Fruit fly (Drosophila melanogaster) whole organism, prepupa: ENCODE results near the gene CG11726.

ENCODE experiments used
- Blimp-1 ChIP-seq: fragments of 200-800 bp; sonication (Bioruptor generic); optimal IDR thresholded peaks from 3 replicates; lab custom pipeline; 2017; ENCODE audit warnings: missing biosample characterization, missing genetic modification characterization, mild to moderate bottlenecking, moderate library complexity, missing genetic modification reagents
- CG10631 ChIP-seq: fragments of 200-800 bp; sonication (Bioruptor generic); optimal IDR thresholded peaks from 2 replicates; lab custom pipeline; 2016; ENCODE audit warnings: missing biosample characterization, missing genetic modification characterization
- CG10669 ChIP-seq: fragments of 200-800 bp; sonication (Bioruptor generic); optimal IDR thresholded peaks from 3 replicates; lab custom pipeline; 2018; ENCODE audit warnings: missing biosample characterization, mild to moderate bottlenecking, missing genetic modification characterization, moderate library complexity
- CG11294 ChIP-seq: fragments of 200-800 bp; sonication (Bioruptor generic); IDR thresholded peaks from 2 replicates; pipeline ENCODE4 v1.3.6; 2022; ENCODE audit warnings: missing biosample characterization, missing genetic modification characterization
- CG11762 ChIP-seq: fragments of 200-800 bp; sonication (Bioruptor generic); optimal IDR thresholded peaks from 3 replicates; lab custom pipeline; 2016; ENCODE audit warnings: missing biosample characterization, missing genetic modification characterization; ENCODE audit not compliant: insufficient read depth
- CG16779 ChIP-seq: fragments of 200-800 bp; sonication (Bioruptor generic); optimal IDR thresholded peaks from 3 replicates; lab custom pipeline; 2017; ENCODE audit warnings: missing biosample characterization, mild to moderate bottlenecking, missing genetic modification characterization
- CG31627 ChIP-seq: fragments of 200-800 bp; sonication (Bioruptor generic); optimal IDR thresholded peaks from 3 replicates; lab custom pipeline; 2016; ENCODE audit warnings: missing biosample characterization, missing genetic modification characterization
- CG32006 ChIP-seq: fragments of 200-800 bp; sonication (Bioruptor generic); optimal IDR thresholded peaks from 3 replicates; lab custom pipeline; 2017; ENCODE audit warnings: missing biosample characterization, mild to moderate bottlenecking, missing genetic modification characterization
- CG34406 ChIP-seq: fragments of 200-800 bp; sonication (Bioruptor generic); optimal IDR thresholded peaks from 3 replicates; lab custom pipeline; 2016; ENCODE audit warnings: missing biosample characterization, missing genetic modification characterization
- CG6163 ChIP-seq: fragments of 200-800 bp; sonication (Bioruptor generic); IDR thresholded peaks from 3 replicates; pipeline ENCODE4 v1.3.6; 2022; ENCODE audit warnings: missing biosample characterization, missing genetic modification characterization
- CG6792 ChIP-seq: fragments of 200-800 bp; sonication (Bioruptor generic); optimal IDR thresholded peaks from 3 replicates; lab custom pipeline; 2016; ENCODE audit warnings: missing biosample characterization, missing genetic modification characterization
- CG6808 ChIP-seq: fragments of 200-800 bp; sonication (Bioruptor generic); optimal IDR thresholded peaks from 3 replicates; lab custom pipeline; 2017; ENCODE audit warnings: missing biosample characterization, missing genetic modification characterization, mild to moderate bottlenecking, moderate library complexity, missing genetic modification reagents
- CG6854 ChIP-seq: fragments of 200-800 bp; sonication (Bioruptor generic); optimal IDR thresholded peaks from 2 replicates; lab custom pipeline; 2017; ENCODE audit warnings: missing biosample characterization, mild to moderate bottlenecking, missing genetic modification characterization
- CG7368 ChIP-seq: fragments of 200-800 bp; sonication (Bioruptor generic); optimal IDR thresholded peaks from 3 replicates; lab custom pipeline; 2016; ENCODE audit warnings: missing biosample characterization, missing genetic modification characterization
- CG8119 ChIP-seq: fragments of 200-800 bp; sonication (Bioruptor generic); IDR thresholded peaks from 3 replicates; pipeline ENCODE4 v1.3.6; 2022; ENCODE audit warnings: missing biosample characterization, missing genetic modification characterization
- CG8319 ChIP-seq: fragments of 200-800 bp; sonication (Bioruptor generic); optimal IDR thresholded peaks from 3 replicates; lab custom pipeline; 2016; ENCODE audit warnings: missing biosample characterization, missing genetic modification characterization
- CG8632 ChIP-seq: fragments of 200-800 bp; sonication (Bioruptor generic); optimal IDR thresholded peaks from 3 replicates; lab custom pipeline; 2016; ENCODE audit warnings: missing biosample characterization, missing genetic modification characterization
- CG9139 ChIP-seq: fragments of 200-800 bp; sonication (Bioruptor generic); optimal IDR thresholded peaks from 3 replicates; lab custom pipeline; 2017; ENCODE audit warnings: missing biosample characterization, mild to moderate bottlenecking, missing genetic modification characterization
- Eip75B ChIP-seq: fragments of 200-800 bp; sonication (Bioruptor generic); optimal IDR thresholded peaks from 3 replicates; lab custom pipeline; 2016; ENCODE audit warnings: missing biosample characterization, missing genetic modification characterization
- Eip78C ChIP-seq: fragments of 200-800 bp; sonication (Bioruptor generic); peaks from one replicate; lab custom pipeline; 2016; ENCODE audit warnings: missing biosample characterization, missing genetic modification characterization
- Eip93F ChIP-seq: fragments of 200-800 bp; sonication (Bioruptor generic); optimal IDR thresholded peaks from 2 replicates; lab custom pipeline; 2016; ENCODE audit warnings: missing biosample characterization, mild to moderate bottlenecking, missing genetic modification characterization
- Ets21C ChIP-seq: fragments of 200-800 bp; sonication (Bioruptor generic); optimal IDR thresholded peaks from 3 replicates; lab custom pipeline; 2016; ENCODE audit warnings: missing biosample characterization, missing genetic modification characterization
- Ets96B ChIP-seq: fragments of 200-800 bp; optimal IDR thresholded peaks from 2 replicates; lab custom pipeline; 2019; ENCODE audit warnings: missing biosample characterization, mild to moderate bottlenecking, missing genetic modification characterization, moderate library complexity
- Hr38 ChIP-seq: sonication (Bioruptor generic); optimal IDR thresholded peaks from 2 replicates; lab custom pipeline; 2016; ENCODE audit warnings: missing biosample characterization, missing genetic modification characterization
- Hr4 ChIP-seq: fragments of 200-800 bp; sonication (Bioruptor generic); optimal IDR thresholded peaks from 3 replicates; lab custom pipeline; 2016; ENCODE audit warnings: missing biosample characterization, missing genetic modification characterization
- Met ChIP-seq: fragments of 200-800 bp; sonication (Bioruptor generic); optimal IDR thresholded peaks from 3 replicates; lab custom pipeline; 2016; ENCODE audit warnings: missing biosample characterization, missing genetic modification characterization
- OdsH ChIP-seq: fragments of 200-800 bp; sonication (Bioruptor generic); optimal IDR thresholded peaks from 3 replicates; lab custom pipeline; 2016; ENCODE audit warnings: missing biosample characterization, missing genetic modification characterization
- Smox ChIP-seq: fragments of 200-800 bp; sonication (Bioruptor generic); optimal IDR thresholded peaks from 3 replicates; lab custom pipeline; 2016; ENCODE audit warnings: missing biosample characterization, missing genetic modification characterization
- Sox102F ChIP-seq: fragments of 200-800 bp; sonication (Bioruptor generic); optimal IDR thresholded peaks from 2 replicates; lab custom pipeline; 2016; ENCODE audit warnings: missing biosample characterization, mild to moderate bottlenecking, missing genetic modification characterization
- Sox14 ChIP-seq: fragments of 200-800 bp; sonication (Bioruptor generic); optimal IDR thresholded peaks from 3 replicates; lab custom pipeline; 2016; ENCODE audit warnings: missing biosample characterization, missing genetic modification characterization
- Sox15 ChIP-seq: fragments of 200-800 bp; sonication (Bioruptor generic); optimal IDR thresholded peaks from 3 replicates; lab custom pipeline; 2016; ENCODE audit warnings: missing biosample characterization, missing genetic modification characterization
- achi ChIP-seq: fragments of 200-800 bp; sonication (Bioruptor generic); optimal IDR thresholded peaks from 3 replicates; lab custom pipeline; 2016; ENCODE audit warnings: missing biosample characterization, missing genetic modification characterization
- acj6 ChIP-seq: fragments of 200-800 bp; sonication (Bioruptor generic); optimal IDR thresholded peaks from 3 replicates; lab custom pipeline; 2016; ENCODE audit warnings: missing biosample characterization, missing genetic modification characterization
- cyc ChIP-seq: fragments of 200-800 bp; sonication (Bioruptor generic); optimal IDR thresholded peaks from 3 replicates; lab custom pipeline; 2016; ENCODE audit warnings: missing biosample characterization, missing genetic modification characterization
- dac ChIP-seq: fragments of 200-800 bp; sonication (Bioruptor generic); optimal IDR thresholded peaks from 2 replicates; lab custom pipeline; 2017; ENCODE audit warnings: missing biosample characterization, mild to moderate bottlenecking, missing genetic modification characterization
- dsx ChIP-seq: fragments of 200-800 bp; optimal IDR thresholded peaks from 3 replicates; lab custom pipeline; 2019; ENCODE audit warnings: missing biosample characterization, mild to moderate bottlenecking, missing genetic modification characterization, moderate library complexity; ENCODE audit not compliant: poor library complexity, severe bottlenecking
- eg ChIP-seq: fragments of 200-800 bp; sonication (Bioruptor generic); IDR thresholded peaks from 3 replicates; pipeline ENCODE4 v1.3.6; 2022; ENCODE audit warnings: missing biosample characterization, missing genetic modification characterization
- esn ChIP-seq: fragments of 200-800 bp; sonication (Bioruptor generic); optimal IDR thresholded peaks from 2 replicates; lab custom pipeline; 2016; ENCODE audit warnings: missing biosample characterization, mild to moderate bottlenecking, missing genetic modification characterization, moderate library complexity
- fd59A ChIP-seq: fragments of 200-800 bp; sonication (Bioruptor generic); optimal IDR thresholded peaks from 2 replicates; lab custom pipeline; 2017; ENCODE audit warnings: missing biosample characterization, mild to moderate bottlenecking, missing genetic modification characterization, missing genetic modification reagents
- fd85E ChIP-seq: fragments of 200-800 bp; sonication (Bioruptor generic); optimal IDR thresholded peaks from 3 replicates; lab custom pipeline; 2016; ENCODE audit warnings: missing biosample characterization, missing genetic modification characterization
- fkh ChIP-seq: fragments of 200-800 bp; sonication (Bioruptor generic); optimal IDR thresholded peaks from 3 replicates; lab custom pipeline; 2017; ENCODE audit warnings: missing biosample characterization, mild to moderate bottlenecking, missing genetic modification characterization, moderate library complexity
- lz ChIP-seq: fragments of 200-800 bp; sonication (Bioruptor generic); optimal IDR thresholded peaks from 3 replicates; lab custom pipeline; 2016; ENCODE audit warnings: missing biosample characterization, missing genetic modification characterization
- pdm3 ChIP-seq: fragments of 200-800 bp; sonication (Bioruptor generic); optimal IDR thresholded peaks from 3 replicates; lab custom pipeline; 2016; ENCODE audit warnings: missing biosample characterization, missing genetic modification characterization
- salr ChIP-seq, 2 experiments: fragments of 200-800 bp; sonication (Bioruptor generic); optimal IDR thresholded peaks; 3 replicates each; lab custom pipeline; 2016 to 2018; ENCODE audit warnings: missing biosample characterization in 2 of 2, missing genetic modification characterization in 2 of 2, mild to moderate bottlenecking in 1 of 2
- spab ChIP-seq: fragments of 200-800 bp; sonication (Bioruptor generic); optimal IDR thresholded peaks from 2 replicates; lab custom pipeline; 2017; ENCODE audit warnings: missing biosample characterization, mild to moderate bottlenecking, missing genetic modification characterization, missing genetic modification reagents
- svp ChIP-seq: fragments of 200-800 bp; sonication (Bioruptor generic); peaks from one replicate; lab custom pipeline; 2016; ENCODE audit warnings: missing biosample characterization, missing genetic modification characterization
- topi ChIP-seq: fragments of 200-800 bp; sonication (Bioruptor generic); optimal IDR thresholded peaks from 3 replicates; lab custom pipeline; 2016; ENCODE audit warnings: missing biosample characterization, missing genetic modification characterization

Gene CG11726

dm6 chr3L:11373821-11374581, 20.5 kb upstream of the CG11726 start (continued):
- no peak for TF ChIP-seq Sox15 (GFP tag; lab: Kevin White, UChicago)
- TF ChIP-seq fd59A: no peak
- no peak for TF ChIP-seq Hr4 (GFP tag; lab: Kevin White, UChicago)
- peak; percentile 21 for TF ChIP-seq lz (GFP tag; lab: Kevin White, UChicago)
- TF ChIP-seq pdm3 (GFP tag; lab: Kevin White, UChicago): peak; percentile 18
- peak; percentile 52 for TF ChIP-seq CG10631 (GFP tag; lab: Kevin White, UChicago)
- peak; percentile 34 for TF ChIP-seq topi
- peak; percentile 49; the same call in 2 of the 3 replicates for TF ChIP-seq CG6163 (GFP tag; lab: Robert Waterston, UW)
- TF ChIP-seq acj6 (GFP tag; lab: Kevin White, UChicago): peak; percentile 54
- peak; percentile 12 for TF ChIP-seq Sox14
- no peak for TF ChIP-seq Eip93F (GFP tag; lab: Kevin White, UChicago)
- peak; percentile 49 for TF ChIP-seq Met
- peak; percentile 20 for TF ChIP-seq Sox102F (GFP tag; lab: Kevin White, UChicago)
- TF ChIP-seq Ets21C (GFP tag; lab: Kevin White, UChicago): no peak
- TF ChIP-seq fkh (GFP tag; lab: Kevin White, UChicago): no peak
- peak; percentile 60 for TF ChIP-seq dsx
- no peak for TF ChIP-seq CG16779 (tag; lab: Kevin White, UChicago)
- peak; percentile 34 for TF ChIP-seq cyc (GFP tag; lab: Kevin White, UChicago)
- no peak for TF ChIP-seq dac
- peak; percentile 55 for TF ChIP-seq spab (GFP tag; lab: Kevin White, UChicago)
- peak; percentile 59 for TF ChIP-seq CG34406 (GFP tag; lab: Kevin White, UChicago)
- TF ChIP-seq achi (GFP tag; lab: Kevin White, UChicago): peak; percentile 44
- TF ChIP-seq CG8632 (GFP tag; lab: Kevin White, UChicago): peak; percentile 62

DNA sequence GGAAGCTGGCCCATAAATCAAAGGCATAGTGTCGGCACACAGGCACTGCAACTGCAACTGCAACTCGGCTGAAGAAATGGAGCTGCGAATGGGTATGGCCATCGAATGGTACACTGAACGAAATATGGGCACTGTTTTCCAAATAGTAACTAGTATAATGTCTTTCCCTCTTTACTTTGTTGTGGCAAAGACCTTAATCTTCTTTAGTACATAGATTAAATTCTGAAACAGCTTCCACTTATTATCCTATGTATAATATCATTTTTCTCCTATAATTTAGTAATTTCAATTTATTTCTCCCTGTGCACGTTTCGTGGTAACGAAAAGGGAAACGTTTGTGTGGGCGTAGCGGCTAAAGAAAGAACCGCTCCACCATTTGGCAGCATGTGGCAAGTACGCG, 19.2 kb upstream of the CG11726 start:
- TF ChIP-seq svp: peak; percentile 81
- TF ChIP-seq CG8632 (GFP tag; lab: Kevin White, UChicago): peak; percentile 38
- TF ChIP-seq spab (GFP tag; lab: Kevin White, UChicago): peak; percentile 38
- TF ChIP-seq CG6792 (GFP tag; lab: Kevin White, UChicago): peak; percentile 27
- TF ChIP-seq CG7368 (GFP tag; lab: Kevin White, UChicago): no peak
- peak; percentile 81 for TF ChIP-seq CG32006
- peak; percentile 72 for TF ChIP-seq CG8119 (GFP tag; lab: Robert Waterston, UW)
- TF ChIP-seq topi: peak; percentile 46
- TF ChIP-seq Hr38 (GFP tag; lab: Kevin White, UChicago): no peak
- peak; percentile 50 for TF ChIP-seq Eip75B (GFP tag; lab: Kevin White, UChicago)
- TF ChIP-seq salr (GFP tag; optimal IDR thresholded peaks at IDR 0.05; lab: Kevin White, UChicago): peak in 1 of 2 experiments; percentile 62
- peak; percentile 43 for TF ChIP-seq CG6854
- peak; percentile 48 for TF ChIP-seq Ets21C (GFP tag; lab: Kevin White, UChicago)
- 0 out of 2 replicates have a peak, but pooled peaks have one; percentile 12 for TF ChIP-seq CG11294 (GFP tag; lab: Robert Waterston, UW)
- TF ChIP-seq Smox (GFP tag; lab: Kevin White, UChicago): peak; percentile 46
- TF ChIP-seq Blimp-1 (GFP tag; lab: Kevin White, UChicago): no peak
- peak; percentile 62 for TF ChIP-seq pdm3 (GFP tag; lab: Kevin White, UChicago)
- TF ChIP-seq dac: peak; percentile 36
- TF ChIP-seq CG16779 (tag; lab: Kevin White, UChicago): peak; percentile 47
- TF ChIP-seq CG10669 (GFP tag; lab: Kevin White, UChicago): peak; percentile 14
- peak; percentile 69 for TF ChIP-seq Ets96B (tag; lab: Kevin White, UChicago)
- TF ChIP-seq CG6808: peak; percentile 55
- TF ChIP-seq CG8319 (GFP tag; lab: Kevin White, UChicago): no peak
- peak; percentile 6 for TF ChIP-seq fkh (GFP tag; lab: Kevin White, UChicago)
- TF ChIP-seq esn (GFP tag; lab: Kevin White, UChicago): peak; percentile 65
- peak; percentile 55 for TF ChIP-seq CG31627
- peak; percentile 54 for TF ChIP-seq eg
- TF ChIP-seq CG9139 (GFP tag; lab: Kevin White, UChicago): no peak
- TF ChIP-seq Sox102F (GFP tag; lab: Kevin White, UChicago): peak; percentile 37
- TF ChIP-seq CG11762: peak; percentile 48
- peak; percentile 64 for TF ChIP-seq Hr4 (GFP tag; lab: Kevin White, UChicago)
- no peak for TF ChIP-seq fd85E (GFP tag; lab: Kevin White, UChicago)
- peak; percentile 88 for TF ChIP-seq Eip78C (GFP tag; lab: Kevin White, UChicago)
- TF ChIP-seq CG10631 (GFP tag; lab: Kevin White, UChicago): peak; percentile 72
- peak; percentile 53 for TF ChIP-seq lz (GFP tag; lab: Kevin White, UChicago)
- peak; percentile 62 for TF ChIP-seq OdsH (GFP tag; lab: Kevin White, UChicago)
- peak; percentile 55 for TF ChIP-seq CG34406 (GFP tag; lab: Kevin White, UChicago)
